Fruit fly (Drosophila melanogaster) Kc167 (cell line): Measurements from ENCODE around the gene Npc2c.

ENCODE experiments used
- Myc ChIP-seq: fragments of >200 bp; optimal IDR thresholded peaks from 2 replicates; lab custom pipeline; 2017; ENCODE audit warnings: missing external identifiers
- Sin3A ChIP-seq: fragments of >200 bp; optimal IDR thresholded peaks from 2 replicates; lab custom pipeline; 2018; ENCODE audit warnings: missing external identifiers
- h ChIP-seq: fragments of >200 bp; optimal IDR thresholded peaks from 3 replicates; lab custom pipeline; 2018; ENCODE audit warnings: missing external identifiers
- psq ChIP-seq: fragments of >200 bp; optimal IDR thresholded peaks from 2 replicates; lab custom pipeline; 2017; ENCODE audit warnings: missing external identifiers
- ttk ChIP-seq: sonication (Bioruptor generic); optimal IDR thresholded peaks from 2 replicates; lab custom pipeline; 2017; ENCODE audit warnings: missing external identifiers

DNA sequence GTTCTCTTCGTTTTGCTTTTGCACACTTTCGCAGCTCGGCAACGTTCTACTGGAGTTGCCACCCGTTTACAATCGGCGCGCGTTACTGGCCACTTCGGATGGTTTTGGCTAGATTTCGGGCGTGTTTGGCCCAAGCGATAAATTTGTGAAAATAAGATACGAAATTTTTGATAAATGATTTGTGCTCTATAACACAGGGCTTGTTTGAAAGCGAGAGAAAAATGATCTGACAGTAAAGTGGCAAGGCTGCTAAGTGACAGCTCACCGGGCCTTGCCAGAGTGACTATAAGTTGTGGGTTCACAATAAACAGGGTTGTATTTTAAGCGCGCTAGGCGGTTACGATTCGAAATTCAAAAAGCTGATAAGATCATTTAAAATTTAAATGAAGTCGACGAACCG, 49.9 kb downstream of the Npc2c start, which contains the start of gene Fmr1:
- no peak for TF ChIP-seq h
- no peak for TF ChIP-seq Myc (lab: Kevin White, UChicago)
- TF ChIP-seq psq (lab: Kevin White, UChicago) = peak; percentile 68
- no peak for TF ChIP-seq ttk
- TF ChIP-seq Sin3A (lab: Kevin White, UChicago) = no peak
